Worm (Caenorhabditis elegans) whole organism, L2 larva: ENCODE results near the gene gpa-18.

Source experiments
- nhr-12 ChIP-seq: fragments of 150-350 bp; optimal IDR thresholded peaks from 2 replicates; lab custom pipeline; 2014; ENCODE audit warnings: missing biosample characterization, missing genetic modification characterization
- nhr-237 ChIP-seq: fragments of 150-350 bp; optimal IDR thresholded peaks from 2 replicates; lab custom pipeline; 2014; ENCODE audit warnings: missing biosample characterization, missing genetic modification characterization
- nhr-77 ChIP-seq: fragments of 150-350 bp; optimal IDR thresholded peaks from 2 replicates; lab custom pipeline; 2014; ENCODE audit warnings: missing biosample characterization, missing genetic modification characterization
- snpc-4 ChIP-seq: fragments of 150-350 bp; optimal IDR thresholded peaks from 2 replicates; lab custom pipeline; 2014; ENCODE audit warnings: missing biosample characterization, missing genetic modification characterization

- no peak for TF ChIP-seq snpc-4
- no peak for TF ChIP-seq nhr-237 (tag; lab: Kevin White, UChicago)
- TF ChIP-seq nhr-12 = no peak
- TF ChIP-seq nhr-77 (tag; lab: Kevin White, UChicago) = no peak
These were observed 38.2 kb downstream of the gpa-18 start, which contains the start of gene C24D10.49 for ce11 chrIV:5157226-5157625.
